Fruit fly (Drosophila melanogaster): ENCODE results near the gene IPIP.

The IPIP gene

dm6 chr2L:6088371-6089365 is 40.9 kb downstream of the IPIP start (continued):
- TF ChIP-seq CG7357 (GFP tag; IDR thresholded peaks at IDR 0.05), result no peak
- no peak for TF ChIP-seq dan (GFP tag; IDR thresholded peaks at IDR 0.05)
- peak; percentile 42 for TF ChIP-seq hbn (GFP tag; IDR thresholded peaks at IDR 0.05; ENCODE audit: partially characterized antibody)
- peak; percentile 97 for TF ChIP-seq kni (GFP tag; optimal IDR thresholded peaks at IDR 0.05)
- no peak for TF ChIP-seq klu (GFP tag; IDR thresholded peaks at IDR 0.05)
- TF ChIP-seq CG7271 (tag; optimal IDR thresholded peaks at IDR 0.05), result no peak
- no peak for TF ChIP-seq CG15073 (GFP tag; optimal IDR thresholded peaks at IDR 0.05)
- peak; percentile 49; the same call in 2 of the 3 replicates for TF ChIP-seq Dbx (GFP tag; IDR thresholded peaks at IDR 0.05)
- peak; percentile 94 for TF ChIP-seq mirr (GFP tag; optimal IDR thresholded peaks at IDR 0.05)
- peak; percentile 0 for TF ChIP-seq CoRest (tag; optimal IDR thresholded peaks at IDR 0.05)
- TF ChIP-seq CG6813 (GFP tag; optimal IDR thresholded peaks at IDR 0.05), result peak; percentile 42
- TF ChIP-seq Aef1 (GFP tag; IDR thresholded peaks at IDR 0.05), result peak; percentile 30; the same call in 1 of the 3 replicates
- no peak for TF ChIP-seq CG1647 (GFP tag; optimal IDR thresholded peaks at IDR 0.05)
- TF ChIP-seq CG6654 (GFP tag; optimal IDR thresholded peaks at IDR 0.05), result no peak
- peak; percentile 58 for TF ChIP-seq CG34376 (GFP tag; optimal IDR thresholded peaks at IDR 0.05)
- TF ChIP-seq Optix (GFP tag; IDR thresholded peaks at IDR 0.05), result no peak
- TF ChIP-seq Tbp (GFP tag; optimal IDR thresholded peaks at IDR 0.05), result no peak
- TF ChIP-seq zfh2 (GFP tag; optimal IDR thresholded peaks at IDR 0.05), result peak; percentile 42
- no peak for TF ChIP-seq Six4 (GFP tag; optimal IDR thresholded peaks at IDR 0.05)
- TF ChIP-seq HmgD (GFP tag; optimal IDR thresholded peaks at IDR 0.05), result peak; percentile 90
- peak; percentile 46 for TF ChIP-seq lab (GFP tag; optimal IDR thresholded peaks at IDR 0.05)
- peak; percentile 6 for TF ChIP-seq CG30403 (GFP tag; optimal IDR thresholded peaks at IDR 0.05)
- TF ChIP-seq luna (GFP tag; optimal IDR thresholded peaks at IDR 0.05), result no peak
- no peak for TF ChIP-seq maf-S (GFP tag; optimal IDR thresholded peaks at IDR 0.05)
- TF ChIP-seq CG8281 (tag; optimal IDR thresholded peaks at IDR 0.05), result peak; percentile 39
- TF ChIP-seq lola (GFP tag; optimal IDR thresholded peaks at IDR 0.05), result peak in 1 of 3 experiments; percentile 2
- TF ChIP-seq CG16863 (GFP tag; optimal IDR thresholded peaks at IDR 0.05), result no peak
- TF ChIP-seq rib (GFP tag; IDR thresholded peaks at IDR 0.05), result peak; percentile 77
- no peak for TF ChIP-seq vfl (GFP tag; optimal IDR thresholded peaks at IDR 0.05)
- TF ChIP-seq gem (tag; optimal IDR thresholded peaks at IDR 0.05), result peak; percentile 63
- TF ChIP-seq dysf (GFP tag; IDR thresholded peaks at IDR 0.05), result no peak
- no peak for TF ChIP-seq hb (GFP tag; IDR thresholded peaks at IDR 0.05; ENCODE audit: partially characterized antibody)
- TF ChIP-seq peb (GFP tag; IDR thresholded peaks at IDR 0.05), result no peak
- TF ChIP-seq toy (GFP tag; IDR thresholded peaks at IDR 0.05), result no peak
- peak; percentile 49 for TF ChIP-seq Meics (GFP tag; optimal IDR thresholded peaks at IDR 0.05)
- TF ChIP-seq MBD-R2 (GFP tag; IDR thresholded peaks at IDR 0.05), result no peak
- TF ChIP-seq CG5180 (GFP tag; optimal IDR thresholded peaks at IDR 0.05), result peak; percentile 65
- peak; percentile 44; the same call in 1 of the 3 replicates for TF ChIP-seq HLH4C (GFP tag; IDR thresholded peaks at IDR 0.05; ENCODE audit: partially characterized antibody)
- peak; percentile 13 for TF ChIP-seq CG12299 (tag; optimal IDR thresholded peaks at IDR 0.05)
- TF ChIP-seq ken (GFP tag; IDR thresholded peaks at IDR 0.05), result peak; percentile 46; the same call in 1 of the 3 replicates
- no peak for TF ChIP-seq aop (GFP tag; IDR thresholded peaks at IDR 0.05)
- TF ChIP-seq CG7786 (GFP tag; optimal IDR thresholded peaks at IDR 0.05), result no peak
- TF ChIP-seq sob (GFP tag; IDR thresholded peaks at IDR 0.05), result peak; percentile 58
- no peak for TF ChIP-seq Atf6 (GFP tag; IDR thresholded peaks at IDR 0.05)
- no peak for TF ChIP-seq CG31365 (tag; optimal IDR thresholded peaks at IDR 0.05)
- TF ChIP-seq Deaf1 (tag; optimal IDR thresholded peaks at IDR 0.05), result peak; percentile 90
- TF ChIP-seq schlank (tag; optimal IDR thresholded peaks at IDR 0.05), result no peak
- no peak for TF ChIP-seq Dp (GFP tag; optimal IDR thresholded peaks at IDR 0.05)
